Fruit fly (Drosophila melanogaster): ENCODE measurements around the gene Brd7-9.

The Brd7-9 gene

dm6 chr2L:7799804-7800433 lies 17.3 kb downstream of the Brd7-9 start, which contains the start of the genes Herp and r2d2 (continued):
- peak; percentile 93 for TF ChIP-seq CG4617 (GFP tag; optimal IDR thresholded peaks at IDR 0.05; ENCODE audit: borderline replicate concordance)
- peak; percentile 40 for TF ChIP-seq pfk (GFP tag; optimal IDR thresholded peaks at IDR 0.05)
- peak; percentile 62 for TF ChIP-seq Asciz (GFP tag; optimal IDR thresholded peaks at IDR 0.05)
- TF ChIP-seq Antp (GFP tag; optimal IDR thresholded peaks at IDR 0.05) = peak; percentile 96
- peak; percentile 73 for TF ChIP-seq inv (GFP tag; IDR thresholded peaks at IDR 0.05; ENCODE audit: partially characterized antibody)
- no peak for TF ChIP-seq Lpt (GFP tag; optimal IDR thresholded peaks at IDR 0.05)
- TF ChIP-seq CG18262 (tag; optimal IDR thresholded peaks at IDR 0.05) = peak; percentile 88
- TF ChIP-seq sc (optimal IDR thresholded peaks at IDR 0.05) = no peak
- peak; percentile 58 for TF ChIP-seq sc (GFP tag; optimal IDR thresholded peaks at IDR 0.05)
- peak; percentile 91 for TF ChIP-seq grau (tag; optimal IDR thresholded peaks at IDR 0.05)
- peak; percentile 77 for TF ChIP-seq fd102C (GFP tag; optimal IDR thresholded peaks at IDR 0.05)
- TF ChIP-seq CG1024 (GFP tag; IDR thresholded peaks at IDR 0.05) = no peak
- TF ChIP-seq dm (GFP tag; optimal IDR thresholded peaks at IDR 0.05) = peak; percentile 93
- TF ChIP-seq CG17612 (GFP tag; IDR thresholded peaks at IDR 0.05) = peak; percentile 43; the same call in 1 of the 2 replicates
- TF ChIP-seq CG14710 (tag; optimal IDR thresholded peaks at IDR 0.05) = peak; percentile 89
- TF ChIP-seq schlank (tag; optimal IDR thresholded peaks at IDR 0.05) = peak; percentile 85
- TF ChIP-seq bigmax (GFP tag; optimal IDR thresholded peaks at IDR 0.05) = no peak
- peak; percentile 90 for TF ChIP-seq CG4282 (GFP tag; optimal IDR thresholded peaks at IDR 0.05)
- peak; percentile 8 for TF ChIP-seq lbe (GFP tag; optimal IDR thresholded peaks at IDR 0.05)
- peak; percentile 73 for TF ChIP-seq ab (GFP tag; optimal IDR thresholded peaks at IDR 0.05)
- peak; percentile 59 for TF ChIP-seq tup (GFP tag; optimal IDR thresholded peaks at IDR 0.05)
- TF ChIP-seq ham (GFP tag; IDR thresholded peaks at IDR 0.05) = peak; percentile 65
- peak; percentile 91 for TF ChIP-seq CG1792 (GFP tag; optimal IDR thresholded peaks at IDR 0.05)
- no peak for TF ChIP-seq mld (GFP tag; IDR thresholded peaks at IDR 0.05; ENCODE audit: partially characterized antibody)
- peak; percentile 52 for TF ChIP-seq CG1529 (GFP tag; optimal IDR thresholded peaks at IDR 0.05)
- TF ChIP-seq CG7987 (GFP tag; optimal IDR thresholded peaks at IDR 0.05) = peak; percentile 82
- TF ChIP-seq D (optimal IDR thresholded peaks at IDR 0.05) = no peak
- peak; percentile 82 for TF ChIP-seq D (GFP tag; optimal IDR thresholded peaks at IDR 0.05)
- TF ChIP-seq CG31224 (GFP tag; IDR thresholded peaks at IDR 0.05) = peak; percentile 81
- TF ChIP-seq CG11723 (GFP tag; optimal IDR thresholded peaks at IDR 0.05) = peak; percentile 85
- peak; percentile 83 for TF ChIP-seq Oli (tag; optimal IDR thresholded peaks at IDR 0.05)
- peak; percentile 97 for TF ChIP-seq HmgD (GFP tag; optimal IDR thresholded peaks at IDR 0.05)
- TF ChIP-seq bbx (GFP tag; IDR thresholded peaks at IDR 0.05; ENCODE audit: partially characterized antibody) = peak; percentile 63
- TF ChIP-seq Spps (tag; optimal IDR thresholded peaks at IDR 0.05) = peak; percentile 69
- TF ChIP-seq Oaz (GFP tag; IDR thresholded peaks at IDR 0.05) = peak; percentile 79
- peak; percentile 86 for TF ChIP-seq Mad (GFP tag; optimal IDR thresholded peaks at IDR 0.05)
- peak; percentile 91 for TF ChIP-seq ems (GFP tag; optimal IDR thresholded peaks at IDR 0.05)
- TF ChIP-seq CG3726 (GFP tag; IDR thresholded peaks at IDR 0.05) = peak; percentile 65; the same call in 2 of the 3 replicates
- peak; percentile 98 for TF ChIP-seq Sry-β (GFP tag; optimal IDR thresholded peaks at IDR 0.05)
- peak; percentile 21 for TF ChIP-seq CG7745 (tag; optimal IDR thresholded peaks at IDR 0.05)
- peak; percentile 85 for TF ChIP-seq CG12104 (GFP tag; optimal IDR thresholded peaks at IDR 0.05)
- no peak for TF ChIP-seq fru (optimal IDR thresholded peaks at IDR 0.05)
- TF ChIP-seq CG3847 (GFP tag; IDR thresholded peaks at IDR 0.05) = peak; percentile 92
- peak; percentile 80 for TF ChIP-seq odd (GFP tag; optimal IDR thresholded peaks at IDR 0.05)
- TF ChIP-seq D19A (tag; optimal IDR thresholded peaks at IDR 0.05) = peak; percentile 83
- TF ChIP-seq Gsc (GFP tag; IDR thresholded peaks at IDR 0.05) = no peak; the same call in 1 of the 2 replicates
- TF ChIP-seq Stat92E (GFP tag; optimal IDR thresholded peaks at IDR 0.05) = peak in 1 of 3 experiments; percentile 66
- TF ChIP-seq CG11695 (GFP tag; IDR thresholded peaks at IDR 0.05) = peak; percentile 90
- TF ChIP-seq Usf (GFP tag; optimal IDR thresholded peaks at IDR 0.05) = peak; percentile 80
- peak; percentile 79; the same call in 1 of the 2 replicates for TF ChIP-seq Awh (GFP tag; IDR thresholded peaks at IDR 0.05)
